Worm (Caenorhabditis elegans) whole organism, early embryonic: Measurements from ENCODE around the gene F15A4.2.

Experiments used
- ceh-13 ChIP-seq: fragments of 200-800 bp; sonication (Bioruptor generic); optimal IDR thresholded peaks from 2 replicates; lab custom pipeline; 2018; ENCODE audit warnings: mild to moderate bottlenecking, missing genetic modification characterization, missing compliant biosample characterization
- ets-7 ChIP-seq: sonication (generic microtip); optimal IDR thresholded peaks from 2 replicates; lab custom pipeline; 2016; ENCODE audit warnings: missing genotype, missing genetic modification characterization, missing compliant biosample characterization
- hmbx-1 ChIP-seq: sonication (generic microtip); optimal IDR thresholded peaks from 2 replicates; lab custom pipeline; 2016; ENCODE audit warnings: mild to moderate bottlenecking, missing genetic modification characterization, missing compliant biosample characterization
- tbx-37 ChIP-seq: fragments of 200-800 bp; sonication (Bioruptor generic); conservative IDR thresholded peaks from 2 replicates; pipeline ENCODE4 v1.3.6; 2022; ENCODE audit warnings: missing genetic modification reagents, missing genetic modification characterization, missing compliant biosample characterization

DNA sequence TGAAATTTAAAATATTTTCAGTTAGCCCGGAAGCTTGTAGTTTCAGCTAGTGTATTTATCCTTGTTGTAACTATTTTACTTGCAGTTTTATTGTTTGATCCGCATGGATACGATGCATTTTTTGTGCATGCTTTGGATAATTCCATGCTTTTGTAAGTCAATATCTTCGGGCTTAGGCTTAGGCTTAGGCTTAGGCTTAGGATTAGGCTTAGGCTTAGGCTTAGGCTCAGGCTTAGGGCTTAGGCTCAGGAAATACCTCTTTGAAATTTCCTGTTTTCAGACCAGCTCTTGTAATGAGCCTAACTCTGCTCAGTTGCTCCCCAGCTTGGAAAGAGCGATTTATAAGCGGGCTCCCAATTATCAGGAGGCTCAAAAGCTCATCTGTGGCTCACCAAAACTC is 4.7 kb downstream of the F15A4.2 start, which contains the start of gene srg-16:
- no peak for TF ChIP-seq hmbx-1
- TF ChIP-seq tbx-37 = no peak
- no peak for TF ChIP-seq ets-7
- no peak for TF ChIP-seq ceh-13 (GFP tag; lab: Kevin White, UChicago)
